Fruit fly (Drosophila melanogaster) whole organism, embryonic: ENCODE results near the gene CG14227.

Experiments
- Adf1 ChIP-seq: fragments of 200-800 bp; sonication (Bioruptor generic); IDR thresholded peaks from 2 replicates; pipeline ENCODE4 v1.3.6; 2022; ENCODE audit warnings: missing biosample characterization, missing genetic modification characterization
- CG10321 ChIP-seq: fragments of 200-800 bp; sonication (Bioruptor generic); IDR thresholded peaks from 2 replicates; pipeline ENCODE4 v1.3.6; 2022; ENCODE audit warnings: missing biosample characterization, missing genetic modification characterization
- CG10979 ChIP-seq: fragments of 200-800 bp; sonication (Bioruptor generic); optimal IDR thresholded peaks from 2 replicates; lab custom pipeline; 2018; ENCODE audit warnings: missing biosample characterization, mild to moderate bottlenecking, missing genetic modification characterization, moderate library complexity
- CG12219 ChIP-seq: fragments of 200-800 bp; sonication (Bioruptor generic); optimal IDR thresholded peaks from 3 replicates; lab custom pipeline; 2018; ENCODE audit warnings: missing biosample characterization, mild to moderate bottlenecking, missing genetic modification characterization
- CG12236 ChIP-seq: fragments of 200-800 bp; sonication (Bioruptor generic); optimal IDR thresholded peaks from 2 replicates; lab custom pipeline; 2016; ENCODE audit warnings: missing biosample characterization, missing genetic modification characterization
- CG12391 ChIP-seq: fragments of 200-800 bp; sonication (Bioruptor generic); optimal IDR thresholded peaks from 3 replicates; lab custom pipeline; 2018; ENCODE audit warnings: missing biosample characterization, mild to moderate bottlenecking, missing genetic modification characterization, moderate library complexity
- CG12744 ChIP-seq: fragments of 200-800 bp; sonication (Bioruptor generic); optimal IDR thresholded peaks from 2 replicates; lab custom pipeline; 2016; ENCODE audit warnings: missing biosample characterization, missing genetic modification characterization
- CG13624 ChIP-seq: fragments of 200-800 bp; sonication (Bioruptor generic); optimal IDR thresholded peaks from 2 replicates; lab custom pipeline; 2016; ENCODE audit warnings: missing biosample characterization, missing genetic modification characterization
- CG14667 ChIP-seq: fragments of 200-800 bp; sonication (Bioruptor generic); IDR thresholded peaks from 2 replicates; pipeline ENCODE4 v1.3.6; 2022; ENCODE audit warnings: missing biosample characterization, missing genetic modification characterization
- CG16779 ChIP-seq: fragments of 200-800 bp; sonication (Bioruptor generic); IDR thresholded peaks from 2 replicates; pipeline ENCODE4 v1.3.6; 2022; ENCODE audit warnings: missing biosample characterization, missing genetic modification characterization
- CG2202 ChIP-seq: fragments of 200-800 bp; sonication (Bioruptor generic); optimal IDR thresholded peaks from 2 replicates; lab custom pipeline; 2018; ENCODE audit warnings: missing biosample characterization, mild to moderate bottlenecking, missing genetic modification characterization
- CG2889 ChIP-seq: fragments of 200-800 bp; sonication (Bioruptor generic); IDR thresholded peaks from 3 replicates; pipeline ENCODE4 v1.3.6; 2022; ENCODE audit warnings: missing biosample characterization, missing genetic modification characterization
- CG3726 ChIP-seq: fragments of 200-800 bp; sonication (Bioruptor generic); IDR thresholded peaks from 3 replicates; pipeline ENCODE4, ENCODE4 v1.3.6; 2022; ENCODE audit warnings: missing biosample characterization, missing genetic modification characterization
- CG4282 ChIP-seq: fragments of 200-800 bp; sonication (Bioruptor generic); optimal IDR thresholded peaks from 2 replicates; lab custom pipeline; 2016; ENCODE audit warnings: missing biosample characterization, missing genetic modification characterization
- CG4360 ChIP-seq: fragments of 200-800 bp; sonication (Bioruptor generic); IDR thresholded peaks from 2 replicates; pipeline ENCODE4 v1.3.6; 2022; ENCODE audit warnings: missing biosample characterization, missing genetic modification characterization
- CG4730 ChIP-seq: fragments of 200-800 bp; sonication (Bioruptor generic); IDR thresholded peaks from 2 replicates; pipeline ENCODE4 v1.3.6; 2022; ENCODE audit warnings: missing biosample characterization, missing genetic modification characterization
- CG5180 ChIP-seq: fragments of 200-800 bp; sonication (Bioruptor generic); optimal IDR thresholded peaks from 3 replicates; lab custom pipeline; 2017; ENCODE audit warnings: missing biosample characterization, missing genetic modification characterization, mild to moderate bottlenecking, moderate library complexity, missing genetic modification reagents
- CG8281 ChIP-seq: fragments of 200-800 bp; sonication (Bioruptor generic); optimal IDR thresholded peaks from 2 replicates; lab custom pipeline; 2018; ENCODE audit warnings: missing biosample characterization, mild to moderate bottlenecking, missing genetic modification characterization, moderate library complexity
- CG8388 ChIP-seq: fragments of 200-800 bp; sonication (Bioruptor generic); optimal IDR thresholded peaks from 2 replicates; lab custom pipeline; 2019; ENCODE audit warnings: missing biosample characterization, mild to moderate bottlenecking, missing genetic modification characterization, moderate library complexity
- CG8765 ChIP-seq: fragments of 200-800 bp; sonication (Bioruptor generic); IDR thresholded peaks from 2 replicates; pipeline ENCODE4 v1.3.6; 2022; ENCODE audit warnings: missing biosample characterization, missing genetic modification characterization
- CG9437 ChIP-seq: fragments of 200-800 bp; sonication (Bioruptor generic); optimal IDR thresholded peaks from 2 replicates; lab custom pipeline; 2018; ENCODE audit warnings: missing biosample characterization, mild to moderate bottlenecking, missing genetic modification characterization
- CG9727 ChIP-seq: fragments of 200-800 bp; sonication (Bioruptor generic); optimal IDR thresholded peaks from 3 replicates; lab custom pipeline; 2017; ENCODE audit warnings: missing biosample characterization, mild to moderate bottlenecking, missing genetic modification characterization
- CHES-1-like ChIP-seq: fragments of 200-800 bp; sonication (Bioruptor generic); optimal IDR thresholded peaks from 2 replicates; lab custom pipeline; 2016; ENCODE audit warnings: missing biosample characterization, missing genetic modification characterization
- Camta ChIP-seq: fragments of 200-800 bp; sonication (Bioruptor generic); optimal IDR thresholded peaks from 2 replicates; lab custom pipeline; 2016; ENCODE audit warnings: missing biosample characterization, missing genetic modification characterization
- CkIIα-i1 ChIP-seq: fragments of 200-800 bp; sonication (Bioruptor generic); IDR thresholded peaks from 2 replicates; pipeline ENCODE4 v1.3.6; 2022; ENCODE audit warnings: missing biosample characterization, missing genetic modification characterization
- Dek ChIP-seq: fragments of 200-800 bp; sonication (Bioruptor generic); optimal IDR thresholded peaks from 3 replicates; lab custom pipeline; 2019; ENCODE audit warnings: missing biosample characterization, mild to moderate bottlenecking, missing genetic modification characterization, moderate library complexity
- Elba2 ChIP-seq: fragments of 200-800 bp; sonication (Bioruptor generic); optimal IDR thresholded peaks from 3 replicates; lab custom pipeline; 2016; ENCODE audit warnings: missing biosample characterization, missing genetic modification characterization
- GATAe ChIP-seq: fragments of 200-800 bp; sonication (Bioruptor generic); conservative IDR thresholded peaks from 2 replicates; pipeline ENCODE4 v1.3.6; 2022; ENCODE audit warnings: missing biosample characterization, missing genetic modification characterization
- Hr3 ChIP-seq: fragments of 200-800 bp; sonication (Bioruptor generic); optimal IDR thresholded peaks from 3 replicates; lab custom pipeline; 2016; ENCODE audit warnings: missing biosample characterization, missing genetic modification characterization
- NK7.1 ChIP-seq: fragments of 200-800 bp; sonication (Bioruptor generic); optimal IDR thresholded peaks from 3 replicates; lab custom pipeline; 2016; ENCODE audit warnings: missing biosample characterization, missing genetic modification characterization
- Opbp ChIP-seq: fragments of 200-800 bp; sonication (Bioruptor generic); IDR thresholded peaks from 3 replicates; pipeline ENCODE4 v1.3.6; 2022; ENCODE audit warnings: missing biosample characterization, missing genetic modification characterization; ENCODE audit not compliant: partially characterized antibody
- Optix ChIP-seq: fragments of 200-800 bp; sonication (Bioruptor generic); IDR thresholded peaks from 3 replicates; pipeline ENCODE4 v1.3.6; 2022; ENCODE audit warnings: missing biosample characterization, missing genetic modification characterization
- Pdp1 ChIP-seq, 2 experiments: fragments of 200-800 bp; sonication (Bioruptor generic); optimal IDR thresholded peaks; 3 replicates each; lab custom pipeline; 2016; ENCODE audit warnings: missing biosample characterization in 2 of 2, missing genetic modification characterization in 2 of 2, mild to moderate bottlenecking in 1 of 2, moderate library complexity in 1 of 2
- Ssrp ChIP-seq: fragments of 200-800 bp; sonication (Bioruptor generic); optimal IDR thresholded peaks from 2 replicates; lab custom pipeline; 2018; ENCODE audit warnings: missing biosample characterization, mild to moderate bottlenecking, missing genetic modification characterization, moderate library complexity
- Taf1 ChIP-seq: fragments of 200-800 bp; sonication (Bioruptor generic); IDR thresholded peaks from 2 replicates; pipeline ENCODE4 v1.3.6; 2022; ENCODE audit warnings: missing biosample characterization, missing genetic modification characterization
- Trl ChIP-seq, 3 experiments: fragments of >200 bp in 2 of 3; fragments of 200-800 bp in 1 of 3; sonication (Bioruptor generic) in 1 of 3; optimal IDR thresholded peaks; 2 replicates in 1 of 3; 3 replicates in 2 of 3; lab custom pipeline; 2016 to 2017; ENCODE audit warnings: missing biosample characterization in 1 of 3, missing genetic modification characterization in 1 of 3
- amos ChIP-seq: fragments of 200-800 bp; sonication (Bioruptor generic); IDR thresholded peaks from 2 replicates; pipeline ENCODE4 v1.3.6; 2022; ENCODE audit warnings: missing biosample characterization, missing genetic modification characterization; ENCODE audit not compliant: partially characterized antibody
- ato ChIP-seq: fragments of 200-800 bp; sonication (Bioruptor generic); IDR thresholded peaks from 2 replicates; pipeline ENCODE4 v1.3.6; 2022; ENCODE audit warnings: missing biosample characterization, missing genetic modification characterization; ENCODE audit not compliant: partially characterized antibody
- bigmax ChIP-seq: fragments of 200-800 bp; sonication (Bioruptor generic); optimal IDR thresholded peaks from 2 replicates; lab custom pipeline; 2018; ENCODE audit warnings: missing biosample characterization, mild to moderate bottlenecking, missing genetic modification characterization
- dmrt11E ChIP-seq: fragments of 200-800 bp; sonication (Bioruptor generic); optimal IDR thresholded peaks from 3 replicates; lab custom pipeline; 2018; ENCODE audit warnings: missing biosample characterization, mild to moderate bottlenecking, missing genetic modification characterization, moderate library complexity
- dmrt99B ChIP-seq: fragments of 200-800 bp; sonication (Bioruptor generic); optimal IDR thresholded peaks from 2 replicates; lab custom pipeline; 2018; ENCODE audit warnings: missing biosample characterization, mild to moderate bottlenecking, missing genetic modification characterization, moderate library complexity
- eve ChIP-seq, 2 experiments: fragments of >200 bp; optimal IDR thresholded peaks; 2 replicates each; lab custom pipeline; 2017; ENCODE audit warnings: missing biosample characterization in 2 of 2, missing genetic modification characterization in 2 of 2
- fd96Cb ChIP-seq: fragments of 200-800 bp; sonication (Bioruptor generic); optimal IDR thresholded peaks from 2 replicates; lab custom pipeline; 2018; ENCODE audit warnings: missing biosample characterization, mild to moderate bottlenecking, missing genetic modification characterization, moderate library complexity
- inv ChIP-seq: fragments of 200-800 bp; sonication (Bioruptor generic); IDR thresholded peaks from 2 replicates; pipeline ENCODE4 v1.3.6; 2022; ENCODE audit warnings: missing biosample characterization, missing genetic modification characterization; ENCODE audit not compliant: partially characterized antibody
- lab ChIP-seq: fragments of 200-800 bp; sonication (Bioruptor generic); optimal IDR thresholded peaks from 3 replicates; lab custom pipeline; 2017; ENCODE audit warnings: missing biosample characterization, missing genetic modification characterization, mild to moderate bottlenecking, moderate library complexity, missing genetic modification reagents
- mirr ChIP-seq: fragments of 200-800 bp; sonication (Bioruptor generic); optimal IDR thresholded peaks from 3 replicates; lab custom pipeline; 2018; ENCODE audit warnings: missing biosample characterization, mild to moderate bottlenecking, missing genetic modification characterization
- pzg ChIP-seq: fragments of 200-800 bp; sonication (Bioruptor generic); optimal IDR thresholded peaks from 3 replicates; lab custom pipeline; 2018; ENCODE audit warnings: missing biosample characterization, mild to moderate bottlenecking, missing genetic modification characterization, moderate library complexity
- sisA ChIP-seq: fragments of 200-800 bp; sonication (Bioruptor generic); IDR thresholded peaks from 2 replicates; pipeline ENCODE4 v1.3.6; 2022; ENCODE audit warnings: missing biosample characterization, missing genetic modification characterization
- sug ChIP-seq: fragments of 200-800 bp; optimal IDR thresholded peaks from 2 replicates; lab custom pipeline; 2019; ENCODE audit warnings: missing biosample characterization, mild to moderate bottlenecking, missing genetic modification characterization, moderate library complexity
- tap ChIP-seq: fragments of 200-800 bp; optimal IDR thresholded peaks from 3 replicates; lab custom pipeline; 2019; ENCODE audit warnings: missing biosample characterization, mild to moderate bottlenecking, missing genetic modification characterization, moderate library complexity
- vvl ChIP-seq: fragments of 200-800 bp; sonication (Bioruptor generic); IDR thresholded peaks from 2 replicates; pipeline ENCODE4 v1.3.6; 2022; ENCODE audit warnings: missing biosample characterization, missing genetic modification characterization

CG14227 gene

DNA sequence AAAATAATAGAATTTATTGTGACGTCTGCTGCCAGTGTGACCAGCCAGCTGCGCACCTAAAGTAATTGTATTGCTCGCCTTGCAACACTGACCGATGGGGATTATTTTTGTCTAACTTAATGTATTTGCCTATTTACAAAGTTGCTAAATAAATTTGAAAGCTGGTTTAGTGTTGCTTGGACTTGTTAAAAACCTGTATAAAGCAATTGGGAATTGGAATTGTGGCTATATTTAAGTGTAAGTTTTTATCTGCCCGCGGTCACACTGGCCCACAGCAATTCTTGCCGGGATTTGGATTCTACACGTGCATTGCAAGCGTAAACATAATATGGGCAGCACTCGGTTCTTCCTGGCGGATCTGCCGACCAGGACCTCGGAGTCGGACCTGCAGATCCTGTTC lies 15.3 kb upstream of the CG14227 start, which contains the start of the genes CG14230 and CG14232 (continued):
- TF ChIP-seq CG12744 (GFP tag; lab: Kevin White, UChicago) = no peak
- no peak for TF ChIP-seq GATAe
- TF ChIP-seq CG13624 (GFP tag; lab: Kevin White, UChicago) = no peak
- no peak for TF ChIP-seq dmrt99B (tag; lab: Kevin White, UChicago)
- TF ChIP-seq bigmax = no peak
- TF ChIP-seq CG4282 (GFP tag; lab: Kevin White, UChicago) = no peak
- no peak for TF ChIP-seq NK7.1 (GFP tag; lab: Kevin White, UChicago)
- TF ChIP-seq Trl (optimal IDR thresholded peaks at IDR 0.05; lab: Kevin White, UChicago) = no peak
- TF ChIP-seq Trl (GFP tag; optimal IDR thresholded peaks at IDR 0.05; lab: Kevin White, UChicago) = no peak
- peak; percentile 47 for TF ChIP-seq Elba2 (GFP tag; lab: Kevin White, UChicago)
- no peak for TF ChIP-seq eve (GFP tag; optimal IDR thresholded peaks at IDR 0.05; lab: Kevin White, UChicago)
- no peak for TF ChIP-seq Dek (tag; lab: Kevin White, UChicago)
- no peak for TF ChIP-seq Ssrp (tag; lab: Kevin White, UChicago)
- TF ChIP-seq pzg (GFP tag; lab: Kevin White, UChicago) = peak; percentile 70
- no peak for TF ChIP-seq inv (GFP tag; lab: Robert Waterston, UW)
- TF ChIP-seq dmrt11E = no peak
- TF ChIP-seq CG12391 (tag; lab: Kevin White, UChicago) = peak; percentile 33
- no peak for TF ChIP-seq CG16779 (GFP tag; lab: Robert Waterston, UW)
- TF ChIP-seq sisA = no peak
- peak; percentile 62 for TF ChIP-seq CHES-1-like (GFP tag; lab: Kevin White, UChicago)
- TF ChIP-seq Opbp = no peak
- no peak for TF ChIP-seq Taf1 (GFP tag; lab: Robert Waterston, UW)
- no peak for TF ChIP-seq CG4730 (GFP tag; lab: Robert Waterston, UW)
- no peak for TF ChIP-seq CG9437
- peak; percentile 19 for TF ChIP-seq sug (tag; lab: Kevin White, UChicago)
- TF ChIP-seq CG10321 (GFP tag; lab: Robert Waterston, UW) = no peak
- no peak for TF ChIP-seq CG4360 (GFP tag; lab: Robert Waterston, UW)
- no peak for TF ChIP-seq amos
- TF ChIP-seq CG12219 (GFP tag; lab: Kevin White, UChicago) = no peak
- TF ChIP-seq mirr (GFP tag; lab: Kevin White, UChicago) = no peak
- no peak for TF ChIP-seq CG3726 (GFP tag; lab: Robert Waterston, UW)
- no peak for TF ChIP-seq lab (GFP tag; lab: Kevin White, UChicago)
- no peak for TF ChIP-seq ato (GFP tag; lab: Robert Waterston, UW)
- no peak for TF ChIP-seq CG5180 (GFP tag; lab: Kevin White, UChicago)
- TF ChIP-seq Pdp1 (GFP tag; optimal IDR thresholded peaks at IDR 0.05; lab: Kevin White, UChicago) = peak in 1 of 2 experiments; percentile 28
- no peak for TF ChIP-seq CG2202 (tag; lab: Kevin White, UChicago)
- peak; percentile 9 for TF ChIP-seq CG10979 (tag; lab: Kevin White, UChicago)
- no peak for TF ChIP-seq CG2889 (GFP tag; lab: Robert Waterston, UW)
- TF ChIP-seq Camta (GFP tag; lab: Kevin White, UChicago) = no peak
- TF ChIP-seq tap (tag; lab: Kevin White, UChicago) = no peak
- 0 out of 2 replicates have a peak, but pooled peaks have one; percentile 17 for TF ChIP-seq CG8765 (GFP tag; lab: Robert Waterston, UW)
- TF ChIP-seq CG8388 (GFP tag; lab: Kevin White, UChicago) = no peak
- no peak for TF ChIP-seq CG9727 (GFP tag; lab: Kevin White, UChicago)
- no peak for TF ChIP-seq Optix (GFP tag; lab: Robert Waterston, UW)
- no peak for TF ChIP-seq CG14667 (GFP tag; lab: Robert Waterston, UW)
- TF ChIP-seq Adf1 (GFP tag; lab: Robert Waterston, UW) = no peak
- no peak for TF ChIP-seq CG8281 (tag; lab: Kevin White, UChicago)
- no peak for TF ChIP-seq vvl
- TF ChIP-seq CG12236 (GFP tag; lab: Kevin White, UChicago) = no peak
- TF ChIP-seq CkIIα-i1 (GFP tag; lab: Robert Waterston, UW) = no peak
- no peak for TF ChIP-seq fd96Cb (tag; lab: Kevin White, UChicago)
- TF ChIP-seq Hr3 (GFP tag; lab: Kevin White, UChicago) = no peak
